Fruit fly (Drosophila melanogaster): ENCODE results near the gene pcx.

The pcx gene

dm6 chrX:2262511-2262910 is 37.4 kb downstream of the pcx start, which contains the start of the genes temp and CG3071 (continued):
- TF ChIP-seq tll (GFP tag; optimal IDR thresholded peaks at IDR 0.05) (peak; percentile 1 to 90), CG17328 (GFP tag; IDR thresholded peaks at IDR 0.05) (no peak), HHEX (GFP tag; optimal IDR thresholded peaks at IDR 0.05) (peak; percentile 9), sd (tag; optimal IDR thresholded peaks at IDR 0.05) (peak; percentile 56), Dll (GFP tag; IDR thresholded peaks at IDR 0.05; ENCODE audit: partially characterized antibody) (no peak), Spps (tag; optimal IDR thresholded peaks at IDR 0.05) (peak; percentile 5), Nf-YA (GFP tag; IDR thresholded peaks at IDR 0.05) (no peak), CG3847 (GFP tag; IDR thresholded peaks at IDR 0.05) (peak; percentile 75), gsb-n (tag; optimal IDR thresholded peaks at IDR 0.05) (peak; percentile 30), Gsc (GFP tag; IDR thresholded peaks at IDR 0.05) (no peak), CG15514 (GFP tag; optimal IDR thresholded peaks at IDR 0.05) (peak; percentile 68), scrt (GFP tag; optimal IDR thresholded peaks at IDR 0.05) (no peak), gce (GFP tag; IDR thresholded peaks at IDR 0.05) (no peak), sima (GFP tag; optimal IDR thresholded peaks at IDR 0.05) (no peak), eve (GFP tag; optimal IDR thresholded peaks at IDR 0.05) (no peak), Bteb2 (GFP tag; optimal IDR thresholded peaks at IDR 0.05) (peak; percentile 21), CG15011 (GFP tag; optimal IDR thresholded peaks at IDR 0.05) (peak; percentile 42), unc-4 (GFP tag; IDR thresholded peaks at IDR 0.05; ENCODE audit: partially characterized antibody) (no peak), Oaz (GFP tag; IDR thresholded peaks at IDR 0.05) (no peak), nmo (GFP tag; optimal IDR thresholded peaks at IDR 0.05) (peak; percentile 78), YL-1 (GFP tag; optimal IDR thresholded peaks at IDR 0.05) (peak; percentile 79), CG34224 (GFP tag; IDR thresholded peaks at IDR 0.05; ENCODE audit: partially characterized antibody) (no peak), CTCF (GFP tag; optimal IDR thresholded peaks at IDR 0.05) (no peak), CG18011 (GFP tag; optimal IDR thresholded peaks at IDR 0.05) (peak; percentile 35), Ada2b (GFP tag; IDR thresholded peaks at IDR 0.05) (no peak), CG6683 (GFP tag; optimal IDR thresholded peaks at IDR 0.05) (peak; percentile 8), Trl (optimal IDR thresholded peaks at IDR 0.05) (no peak), Trl (GFP tag; optimal IDR thresholded peaks at IDR 0.05) (peak; percentile 53), grn (GFP tag; optimal IDR thresholded peaks at IDR 0.05) (no peak), en (GFP tag; optimal IDR thresholded peaks at IDR 0.05) (no peak), CG15073 (GFP tag; optimal IDR thresholded peaks at IDR 0.05) (no peak), CG4617 (GFP tag; optimal IDR thresholded peaks at IDR 0.05; ENCODE audit: borderline replicate concordance) (peak; percentile 46), CG15601 (tag; optimal IDR thresholded peaks at IDR 0.05) (peak; percentile 63), GATAe (GFP tag; conservative IDR thresholded peaks at IDR 0.05) (no peak), CG7357 (GFP tag; IDR thresholded peaks at IDR 0.05) (peak; percentile 25; the same call in 1 of the 3 replicates), CG10209 (GFP tag; optimal IDR thresholded peaks at IDR 0.05) (peak; percentile 42), sna (GFP tag; IDR thresholded peaks at IDR 0.05; ENCODE audit: partially characterized antibody) (no peak), CG11456 (GFP tag; IDR thresholded peaks at IDR 0.05) (0 out of 3 replicates have a peak, but pooled peaks have one; percentile 49), CG30431 (GFP tag; optimal IDR thresholded peaks at IDR 0.05) (peak; percentile 19), CG16863 (GFP tag; optimal IDR thresholded peaks at IDR 0.05) (peak; percentile 61), Hmx (GFP tag; optimal IDR thresholded peaks at IDR 0.05) (no peak), Sry-β (GFP tag; optimal IDR thresholded peaks at IDR 0.05) (peak; percentile 99), Vsx1 (GFP tag; optimal IDR thresholded peaks at IDR 0.05) (peak; percentile 2), tgo (GFP tag; IDR thresholded peaks at IDR 0.05) (peak; percentile 54; the same call in 2 of the 3 replicates), CG18599 (GFP tag; optimal IDR thresholded peaks at IDR 0.05) (peak; percentile 76), jumu (GFP tag; optimal IDR thresholded peaks at IDR 0.05) (peak; percentile 49), CG6765 (GFP tag; optimal IDR thresholded peaks at IDR 0.05) (no peak), ato (GFP tag; IDR thresholded peaks at IDR 0.05; ENCODE audit: partially characterized antibody) (no peak), pita (GFP tag; optimal IDR thresholded peaks at IDR 0.05) (no peak), mld (GFP tag; IDR thresholded peaks at IDR 0.05; ENCODE audit: partially characterized antibody) (no peak), sens (GFP tag) (peak; percentile 95)
